Fruit fly (Drosophila melanogaster) whole organism, embryonic: ENCODE measurements around the gene Spt7.

Source experiments
- Abd-B ChIP-seq: fragments of 200-800 bp; sonication (Bioruptor generic); optimal IDR thresholded peaks from 2 replicates; lab custom pipeline; 2018; ENCODE audit warnings: missing biosample characterization, mild to moderate bottlenecking, missing genetic modification characterization, moderate library complexity
- Atf-2 ChIP-seq: fragments of 200-800 bp; sonication (Bioruptor generic); optimal IDR thresholded peaks from 2 replicates; lab custom pipeline; 2016; ENCODE audit warnings: missing biosample characterization, missing genetic modification characterization
- CG10267 ChIP-seq: fragments of 200-800 bp; sonication (Bioruptor generic); optimal IDR thresholded peaks from 2 replicates; lab custom pipeline; 2018; ENCODE audit warnings: missing biosample characterization, mild to moderate bottlenecking, missing genetic modification characterization, moderate library complexity
- CG10274 ChIP-seq: fragments of 200-800 bp; sonication (Bioruptor generic); optimal IDR thresholded peaks from 3 replicates; lab custom pipeline; 2017; ENCODE audit warnings: missing biosample characterization, mild to moderate bottlenecking, missing genetic modification characterization
- CG10654 ChIP-seq: fragments of 200-800 bp; sonication (Bioruptor generic); optimal IDR thresholded peaks from 2 replicates; lab custom pipeline; 2016; ENCODE audit warnings: missing biosample characterization, missing genetic modification characterization
- CG12769 ChIP-seq: fragments of 200-800 bp; sonication (Bioruptor generic); optimal IDR thresholded peaks from 2 replicates; lab custom pipeline; 2019; ENCODE audit warnings: missing biosample characterization, mild to moderate bottlenecking, missing genetic modification characterization, moderate library complexity
- CG12942 ChIP-seq: fragments of 200-800 bp; sonication (Bioruptor generic); optimal IDR thresholded peaks from 3 replicates; lab custom pipeline; 2016; ENCODE audit warnings: missing biosample characterization, missing genetic modification characterization
- CG14710 ChIP-seq: fragments of 200-800 bp; sonication (Bioruptor generic); optimal IDR thresholded peaks from 3 replicates; lab custom pipeline; 2019; ENCODE audit warnings: missing biosample characterization, mild to moderate bottlenecking, missing genetic modification characterization, moderate library complexity
- CG17359 ChIP-seq: fragments of 200-800 bp; sonication (Bioruptor generic); optimal IDR thresholded peaks from 3 replicates; lab custom pipeline; 2018; ENCODE audit warnings: missing biosample characterization, mild to moderate bottlenecking, missing genetic modification characterization, moderate library complexity
- CG18262 ChIP-seq: fragments of 200-800 bp; optimal IDR thresholded peaks from 3 replicates; lab custom pipeline; 2019; ENCODE audit warnings: missing biosample characterization, mild to moderate bottlenecking, missing genetic modification characterization, moderate library complexity
- CG1832 ChIP-seq: fragments of 200-800 bp; sonication (Bioruptor generic); optimal IDR thresholded peaks from 2 replicates; lab custom pipeline; 2017; ENCODE audit warnings: missing biosample characterization, mild to moderate bottlenecking, missing genetic modification characterization, inconsistent platforms
- CG2712 ChIP-seq: fragments of 200-800 bp; optimal IDR thresholded peaks from 3 replicates; lab custom pipeline; 2019; ENCODE audit warnings: missing biosample characterization, mild to moderate bottlenecking, missing genetic modification characterization, moderate library complexity
- CG30403 ChIP-seq: fragments of 200-800 bp; sonication (Bioruptor generic); optimal IDR thresholded peaks from 3 replicates; lab custom pipeline; 2016; ENCODE audit warnings: missing biosample characterization, missing genetic modification characterization
- CG31365 ChIP-seq: fragments of 200-800 bp; sonication (Bioruptor generic); optimal IDR thresholded peaks from 2 replicates; lab custom pipeline; 2018; ENCODE audit warnings: missing biosample characterization, mild to moderate bottlenecking, missing genetic modification characterization
- CG32767 ChIP-seq: fragments of 200-800 bp; sonication (Bioruptor generic); IDR thresholded peaks from 2 replicates; pipeline ENCODE4 v1.3.6; 2022; ENCODE audit warnings: missing biosample characterization, missing genetic modification characterization
- CG33557 ChIP-seq: fragments of 200-800 bp; sonication (Bioruptor generic); optimal IDR thresholded peaks from 2 replicates; lab custom pipeline; 2019; ENCODE audit warnings: missing biosample characterization, mild to moderate bottlenecking, missing genetic modification characterization, moderate library complexity
- CG4360 ChIP-seq: fragments of 200-800 bp; sonication (Bioruptor generic); IDR thresholded peaks from 2 replicates; pipeline ENCODE4 v1.3.6; 2022; ENCODE audit warnings: missing biosample characterization, missing genetic modification characterization
- CG6765 ChIP-seq: fragments of 200-800 bp; sonication (Bioruptor generic); optimal IDR thresholded peaks from 3 replicates; lab custom pipeline; 2017; ENCODE audit warnings: missing biosample characterization, mild to moderate bottlenecking, missing genetic modification characterization
- CG6813 ChIP-seq: fragments of 200-800 bp; sonication (Bioruptor generic); optimal IDR thresholded peaks from 2 replicates; lab custom pipeline; 2017; ENCODE audit warnings: missing biosample characterization, missing genetic modification characterization, mild to moderate bottlenecking, moderate library complexity, missing genetic modification reagents
- CG7372 ChIP-seq: fragments of 200-800 bp; sonication (Bioruptor generic); IDR thresholded peaks from 2 replicates; pipeline ENCODE4 v1.3.6; 2022; ENCODE audit warnings: missing biosample characterization, missing genetic modification characterization
- CG7556 ChIP-seq: fragments of 200-800 bp; sonication (Bioruptor generic); optimal IDR thresholded peaks from 2 replicates; lab custom pipeline; 2017; ENCODE audit warnings: missing biosample characterization, mild to moderate bottlenecking, missing genetic modification characterization
- CG7745 ChIP-seq: fragments of 200-800 bp; sonication (Bioruptor generic); optimal IDR thresholded peaks from 2 replicates; lab custom pipeline; 2018; ENCODE audit warnings: missing biosample characterization, mild to moderate bottlenecking, missing genetic modification characterization, moderate library complexity
- CG7786 ChIP-seq: fragments of 200-800 bp; sonication (Bioruptor generic); optimal IDR thresholded peaks from 2 replicates; lab custom pipeline; 2016; ENCODE audit warnings: missing biosample characterization, missing genetic modification characterization
- CoRest ChIP-seq: fragments of 200-800 bp; sonication (Bioruptor generic); optimal IDR thresholded peaks from 3 replicates; lab custom pipeline; 2018; ENCODE audit warnings: missing biosample characterization, mild to moderate bottlenecking, missing genetic modification characterization, moderate library complexity
- Deaf1 ChIP-seq: fragments of 200-800 bp; optimal IDR thresholded peaks from 3 replicates; lab custom pipeline; 2019; ENCODE audit warnings: missing biosample characterization, mild to moderate bottlenecking, missing genetic modification characterization, moderate library complexity
- Dek ChIP-seq: fragments of 200-800 bp; sonication (Bioruptor generic); optimal IDR thresholded peaks from 3 replicates; lab custom pipeline; 2019; ENCODE audit warnings: missing biosample characterization, mild to moderate bottlenecking, missing genetic modification characterization, moderate library complexity
- E2f1 ChIP-seq: fragments of 200-800 bp; sonication (Bioruptor generic); IDR thresholded peaks from 2 replicates; pipeline ENCODE4 v1.3.6; 2022; ENCODE audit warnings: missing biosample characterization, missing genetic modification characterization
- Ets65A ChIP-seq: fragments of 200-800 bp; sonication (Bioruptor generic); peaks from one replicate; lab custom pipeline; 2016; ENCODE audit warnings: missing biosample characterization, missing genetic modification characterization
- HHEX ChIP-seq: fragments of 200-800 bp; sonication (Bioruptor generic); optimal IDR thresholded peaks from 3 replicates; lab custom pipeline; 2017; ENCODE audit warnings: missing biosample characterization, mild to moderate bottlenecking, missing genetic modification characterization, missing genetic modification reagents
- Med ChIP-seq: fragments of 200-800 bp; sonication (Bioruptor generic); peaks from one replicate; lab custom pipeline; 2016; ENCODE audit warnings: missing biosample characterization, missing genetic modification characterization, mild to moderate bottlenecking, inconsistent platforms, moderate library complexity
- Mes4 ChIP-seq: fragments of 200-800 bp; sonication (Bioruptor generic); optimal IDR thresholded peaks from 2 replicates; lab custom pipeline; 2016; ENCODE audit warnings: missing biosample characterization, missing genetic modification characterization
- Oli ChIP-seq: fragments of 200-800 bp; sonication (Bioruptor generic); optimal IDR thresholded peaks from 2 replicates; lab custom pipeline; 2018; ENCODE audit warnings: missing biosample characterization, mild to moderate bottlenecking, missing genetic modification characterization, moderate library complexity
- Sox102F ChIP-seq: fragments of 200-800 bp; sonication (Bioruptor generic); optimal IDR thresholded peaks from 2 replicates; lab custom pipeline; 2018; ENCODE audit warnings: missing biosample characterization, mild to moderate bottlenecking, missing genetic modification characterization, moderate library complexity
- ab ChIP-seq: fragments of 200-800 bp; sonication (Bioruptor generic); optimal IDR thresholded peaks from 2 replicates; lab custom pipeline; 2016; ENCODE audit warnings: missing biosample characterization, missing genetic modification characterization
- aop ChIP-seq: fragments of 200-800 bp; sonication (Bioruptor generic); IDR thresholded peaks from 2 replicates; pipeline ENCODE4 v1.3.6; 2022; ENCODE audit warnings: missing biosample characterization, missing genetic modification characterization
- chif ChIP-seq, 2 experiments: fragments of 200-800 bp; sonication (Bioruptor generic); optimal IDR thresholded peaks; 3 replicates each; lab custom pipeline; 2016; ENCODE audit warnings: missing biosample characterization in 2 of 2, missing genetic modification characterization in 2 of 2
- dati ChIP-seq: fragments of 200-800 bp; sonication (Bioruptor generic); IDR thresholded peaks from 2 replicates; pipeline ENCODE4 v1.3.6; 2022; ENCODE audit warnings: missing biosample characterization, missing genetic modification characterization
- disco-r ChIP-seq: fragments of 200-800 bp; sonication (Bioruptor generic); optimal IDR thresholded peaks from 2 replicates; lab custom pipeline; 2016; ENCODE audit warnings: missing biosample characterization, missing genetic modification characterization
- emc ChIP-seq: fragments of 200-800 bp; sonication (Bioruptor generic); optimal IDR thresholded peaks from 2 replicates; lab custom pipeline; 2016; ENCODE audit warnings: missing biosample characterization, missing genetic modification characterization
- grau ChIP-seq: fragments of 200-800 bp; optimal IDR thresholded peaks from 3 replicates; lab custom pipeline; 2019; ENCODE audit warnings: missing biosample characterization, mild to moderate bottlenecking, missing genetic modification characterization, moderate library complexity
- her ChIP-seq: fragments of 200-800 bp; sonication (Bioruptor generic); optimal IDR thresholded peaks from 2 replicates; lab custom pipeline; 2016; ENCODE audit warnings: missing biosample characterization, missing genetic modification characterization
- jigr1 ChIP-seq: fragments of 200-800 bp; sonication (Bioruptor generic); IDR thresholded peaks from 3 replicates; pipeline ENCODE4 v1.3.6; 2022; ENCODE audit warnings: missing biosample characterization, missing genetic modification characterization
- jing ChIP-seq: fragments of 200-800 bp; sonication (Bioruptor generic); optimal IDR thresholded peaks from 2 replicates; lab custom pipeline; 2018; ENCODE audit warnings: missing biosample characterization, mild to moderate bottlenecking, missing genetic modification characterization
- onecut ChIP-seq: fragments of 200-800 bp; sonication (Bioruptor generic); IDR thresholded peaks from 2 replicates; pipeline ENCODE4 v1.3.6; 2022; ENCODE audit warnings: missing biosample characterization, missing genetic modification characterization
- org-1 ChIP-seq: fragments of 200-800 bp; sonication (Bioruptor generic); optimal IDR thresholded peaks from 2 replicates; lab custom pipeline; 2017; ENCODE audit warnings: missing biosample characterization, missing genetic modification characterization
- peb ChIP-seq: fragments of 200-800 bp; sonication (Bioruptor generic); IDR thresholded peaks from 2 replicates; pipeline ENCODE4 v1.3.6; 2022; ENCODE audit warnings: missing biosample characterization, missing genetic modification characterization
- pum ChIP-seq: fragments of 200-800 bp; sonication (Bioruptor generic); optimal IDR thresholded peaks from 2 replicates; lab custom pipeline; 2016; ENCODE audit warnings: missing biosample characterization, missing genetic modification characterization
- row ChIP-seq: fragments of 200-800 bp; sonication (Bioruptor generic); IDR thresholded peaks from 3 replicates; pipeline ENCODE4 v1.3.6; 2022; ENCODE audit warnings: missing biosample characterization, missing genetic modification characterization
- seq ChIP-seq: fragments of 200-800 bp; sonication (Bioruptor generic); IDR thresholded peaks from 2 replicates; pipeline ENCODE4 v1.3.6; 2022; ENCODE audit warnings: missing biosample characterization, missing genetic modification characterization
- tio ChIP-seq: fragments of 200-800 bp; sonication (Bioruptor generic); optimal IDR thresholded peaks from 2 replicates; lab custom pipeline; 2017; ENCODE audit warnings: missing biosample characterization, missing genetic modification characterization, inconsistent platforms
- trem ChIP-seq: fragments of 200-800 bp; optimal IDR thresholded peaks from 3 replicates; lab custom pipeline; 2019; ENCODE audit warnings: missing biosample characterization, mild to moderate bottlenecking, missing genetic modification characterization, moderate library complexity
- z ChIP-seq: fragments of 200-800 bp; sonication (Bioruptor generic); IDR thresholded peaks from 3 replicates; pipeline ENCODE4 v1.3.6; 2022; ENCODE audit warnings: missing biosample characterization, missing genetic modification characterization

Spt7 gene

dm6 chrX:17830211-17830616, 20.0 kb upstream of the Spt7 start (continued):
- TF ChIP-seq Mes4 (GFP tag; lab: Kevin White, UChicago), result peak; percentile 18
- TF ChIP-seq Deaf1 (tag; lab: Kevin White, UChicago), result no peak
- peak; percentile 3; the same call in 1 of the 2 replicates for TF ChIP-seq onecut (GFP tag; lab: Robert Waterston, UW)
- TF ChIP-seq emc (GFP tag; lab: Kevin White, UChicago), result no peak
- TF ChIP-seq CG31365, result no peak
- TF ChIP-seq CG10274 (GFP tag; lab: Kevin White, UChicago), result peak; percentile 2
- TF ChIP-seq dati (GFP tag; lab: Robert Waterston, UW), result no peak
- peak; percentile 1 for TF ChIP-seq Sox102F (GFP tag; lab: Kevin White, UChicago)
- no peak for TF ChIP-seq CG12942 (GFP tag; lab: Kevin White, UChicago)
- peak; percentile 61 for TF ChIP-seq CG18262
- no peak for TF ChIP-seq peb (GFP tag; lab: Robert Waterston, UW)
- peak; percentile 31 for TF ChIP-seq CG7556
- TF ChIP-seq CG6813 (GFP tag; lab: Kevin White, UChicago), result peak; percentile 35
- TF ChIP-seq CG7786 (GFP tag; lab: Kevin White, UChicago), result peak; percentile 20
- TF ChIP-seq CG14710, result peak; percentile 57
- no peak for TF ChIP-seq aop (GFP tag; lab: Robert Waterston, UW)
- TF ChIP-seq CG6765, result no peak
- no peak for TF ChIP-seq her (GFP tag; lab: Kevin White, UChicago)
- TF ChIP-seq CG10654 (GFP tag; lab: Kevin White, UChicago), result no peak
- peak; percentile 28 for TF ChIP-seq ab (GFP tag; lab: Kevin White, UChicago)
- TF ChIP-seq CG7745 (tag; lab: Kevin White, UChicago), result no peak
- peak; percentile 58 for TF ChIP-seq CG33557 (GFP tag; lab: Kevin White, UChicago)
- peak; percentile 46; the same call in 1 of the 3 replicates for TF ChIP-seq row (GFP tag; lab: Robert Waterston, UW)
- peak; percentile 38 for TF ChIP-seq CG10267
- no peak for TF ChIP-seq CG32767 (GFP tag; lab: Robert Waterston, UW)
- TF ChIP-seq Ets65A (GFP tag; lab: Kevin White, UChicago), result peak; percentile 55
- TF ChIP-seq org-1 (GFP tag; lab: Kevin White, UChicago), result peak; percentile 14
- no peak for TF ChIP-seq CG12769 (tag; lab: Kevin White, UChicago)
- TF ChIP-seq HHEX (GFP tag; lab: Kevin White, UChicago), result no peak
- TF ChIP-seq seq (GFP tag; lab: Robert Waterston, UW), result no peak
- no peak for TF ChIP-seq Abd-B (GFP tag; lab: Kevin White, UChicago)
- peak; percentile 17 for TF ChIP-seq CG17359 (tag; lab: Kevin White, UChicago)
- peak; percentile 2 for TF ChIP-seq jing (GFP tag; lab: Kevin White, UChicago)
- peak; percentile 15 for TF ChIP-seq Oli (tag; lab: Kevin White, UChicago)
- TF ChIP-seq pum (GFP tag; lab: Kevin White, UChicago), result peak; percentile 34
- TF ChIP-seq tio (GFP tag; lab: Kevin White, UChicago), result peak; percentile 28
- no peak for TF ChIP-seq CG1832
- TF ChIP-seq trem (tag; lab: Kevin White, UChicago), result peak; percentile 6
- TF ChIP-seq CoRest, result peak; percentile 28
- TF ChIP-seq grau, result peak; percentile 34
- peak; percentile 51 for TF ChIP-seq Med
- no peak for TF ChIP-seq CG7372 (GFP tag; lab: Robert Waterston, UW)
- no peak for TF ChIP-seq Dek (tag; lab: Kevin White, UChicago)
- no peak for TF ChIP-seq disco-r (GFP tag; lab: Kevin White, UChicago)
- TF ChIP-seq jigr1 (GFP tag; lab: Robert Waterston, UW), result no peak
- TF ChIP-seq E2f1 (GFP tag; lab: Robert Waterston, UW), result no peak
- peak; percentile 66 for TF ChIP-seq CG4360 (GFP tag; lab: Robert Waterston, UW)
- peak; percentile 1 for TF ChIP-seq CG30403 (GFP tag; lab: Kevin White, UChicago)
- TF ChIP-seq z, result no peak
- peak in 1 of 2 experiments; percentile 28 for TF ChIP-seq chif (GFP tag; optimal IDR thresholded peaks at IDR 0.05; lab: Kevin White, UChicago)
- TF ChIP-seq Atf-2 (GFP tag; lab: Kevin White, UChicago), result no peak
- peak; percentile 45 for TF ChIP-seq CG2712 (tag; lab: Kevin White, UChicago)
